Fruit fly (Drosophila melanogaster): Measurements from ENCODE around the gene RanBP3.

Gene RanBP3

dm6 chr3R:23722680-23723372 lies 29.8 kb downstream of the RanBP3 start, which contains the start of gene CG10365:
TSS of gene CG10365 (plus strand) at chr3R:23723331.
- TF ChIP-seq gl (tag; optimal IDR thresholded peaks at IDR 0.05) (peak; percentile 45), CG12605 (GFP tag; IDR thresholded peaks at IDR 0.05) (peak; percentile 93), Pif1B (GFP tag; optimal IDR thresholded peaks at IDR 0.05) (peak; percentile 56), D1 (tag; optimal IDR thresholded peaks at IDR 0.05) (peak; percentile 96), CG34367 (tag; optimal IDR thresholded peaks at IDR 0.05) (peak; percentile 86), CG15710 (tag; optimal IDR thresholded peaks at IDR 0.05) (peak; percentile 93), CG13204 (GFP tag; optimal IDR thresholded peaks at IDR 0.05) (peak; percentile 55), CG17806 (tag; optimal IDR thresholded peaks at IDR 0.05) (peak; percentile 94), CG9948 (tag; optimal IDR thresholded peaks at IDR 0.05) (peak; percentile 96), rn (GFP tag; IDR thresholded peaks at IDR 0.05) (peak; percentile 86), Snoo (tag; optimal IDR thresholded peaks at IDR 0.05) (peak; percentile 87), CG10348 (GFP tag; IDR thresholded peaks at IDR 0.05) (no peak; the same call in 1 of the 2 replicates), CG8301 (tag; optimal IDR thresholded peaks at IDR 0.05) (peak; percentile 94), EcR (GFP tag; optimal IDR thresholded peaks at IDR 0.05) (peak; percentile 41), Ets98B (GFP tag; IDR thresholded peaks at IDR 0.05) (peak; percentile 78), CG14655 (GFP tag; optimal IDR thresholded peaks at IDR 0.05) (peak; percentile 89), CG8159 (tag; optimal IDR thresholded peaks at IDR 0.05) (peak; percentile 97), CG4496 (GFP tag; IDR thresholded peaks at IDR 0.05) (peak; percentile 90), CG32121 (GFP tag; IDR thresholded peaks at IDR 0.05) (peak; percentile 88), fd96Ca (GFP tag; IDR thresholded peaks at IDR 0.05) (no peak), Pif1A (GFP tag; optimal IDR thresholded peaks at IDR 0.05) (peak; percentile 70)

- TF ChIP-seq D1 (tag; optimal IDR thresholded peaks at IDR 0.05) (peak; percentile 84), CG8159 (tag; optimal IDR thresholded peaks at IDR 0.05) (no peak), CG14655 (GFP tag; optimal IDR thresholded peaks at IDR 0.05) (no peak), EcR (GFP tag; optimal IDR thresholded peaks at IDR 0.05) (no peak)
These were observed 30.7 kb downstream of the RanBP3 start for dm6 chr3R:23721936-23722335.

DNA sequence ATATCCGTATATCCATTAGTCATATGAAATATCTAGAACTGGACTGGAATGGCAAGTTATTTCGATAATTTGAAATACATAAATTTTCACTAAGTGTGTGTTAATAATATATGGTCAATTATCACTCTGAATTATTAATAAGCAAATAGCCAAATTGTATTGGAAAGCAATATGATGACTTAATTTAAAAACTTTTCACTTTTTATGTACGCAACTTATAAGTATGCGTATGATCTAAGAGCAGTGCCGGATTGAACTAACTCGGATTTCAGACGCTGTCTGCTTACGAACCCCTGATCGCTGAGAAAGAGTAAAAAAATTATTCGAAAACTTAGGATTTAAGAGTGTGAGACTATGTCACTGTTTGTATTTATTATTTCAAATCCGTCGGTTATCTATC lies 31.1 kb downstream of the RanBP3 start, which contains the start of gene CG10232:
CG10232 (minus strand) TSS at position 101 of the 400 bp plus-strand sequence.
- TF ChIP-seq Snoo (tag; optimal IDR thresholded peaks at IDR 0.05) (no peak), CG34367 (tag; optimal IDR thresholded peaks at IDR 0.05) (no peak), CG4496 (GFP tag; IDR thresholded peaks at IDR 0.05) (no peak), Pif1A (GFP tag; optimal IDR thresholded peaks at IDR 0.05) (no peak), D1 (tag; optimal IDR thresholded peaks at IDR 0.05) (no peak), CG14655 (GFP tag; optimal IDR thresholded peaks at IDR 0.05) (no peak), CG32121 (GFP tag; IDR thresholded peaks at IDR 0.05) (no peak), CG12605 (GFP tag; IDR thresholded peaks at IDR 0.05) (no peak), gl (tag; optimal IDR thresholded peaks at IDR 0.05) (no peak), fd96Ca (GFP tag; IDR thresholded peaks at IDR 0.05) (no peak), CG8159 (tag; optimal IDR thresholded peaks at IDR 0.05) (no peak), CG15710 (tag; optimal IDR thresholded peaks at IDR 0.05) (no peak), CG13204 (GFP tag; optimal IDR thresholded peaks at IDR 0.05) (no peak), rn (GFP tag; IDR thresholded peaks at IDR 0.05) (no peak), CG17806 (tag; optimal IDR thresholded peaks at IDR 0.05) (no peak), CG10348 (GFP tag; IDR thresholded peaks at IDR 0.05) (no peak), Pif1B (GFP tag; optimal IDR thresholded peaks at IDR 0.05) (no peak), CG9948 (tag; optimal IDR thresholded peaks at IDR 0.05) (no peak)

DNA sequence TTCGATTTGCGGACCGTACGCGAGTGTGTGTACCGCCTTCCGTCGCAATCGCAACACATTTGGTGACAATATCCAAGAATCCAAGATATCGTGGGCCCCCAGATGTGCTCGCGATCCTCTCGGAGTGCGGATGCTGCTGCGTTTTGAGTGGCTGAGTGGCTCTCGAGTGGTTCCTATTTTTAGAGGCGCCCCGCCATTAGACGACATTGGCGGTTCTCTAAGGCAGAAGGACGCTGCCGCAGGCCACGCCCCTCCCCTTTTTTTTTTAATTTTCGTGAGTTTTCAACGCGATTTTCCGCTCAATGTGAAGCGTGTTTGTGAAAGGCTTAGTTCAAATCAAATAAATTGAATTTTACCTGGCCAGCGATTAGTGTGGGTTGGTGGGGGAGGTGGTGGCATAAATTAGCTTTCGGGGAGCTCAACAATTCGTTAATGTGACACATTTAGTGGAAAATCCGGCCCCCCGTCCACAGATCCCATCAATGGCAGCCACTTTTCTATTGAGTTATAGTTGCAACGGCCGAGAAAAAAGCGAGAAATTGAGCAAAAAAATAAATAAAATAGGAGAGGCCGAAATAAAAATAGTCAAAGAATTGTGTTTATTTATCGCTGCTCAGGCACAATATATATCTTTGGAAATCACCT lies 34.2 kb downstream of the RanBP3 start, which contains the start of gene nau:
nau (minus strand) TSS at position 61 of the 645 bp plus-strand sequence.
- TF ChIP-seq CG4496 (GFP tag; IDR thresholded peaks at IDR 0.05) (no peak), Pif1B (GFP tag; optimal IDR thresholded peaks at IDR 0.05) (no peak), Pif1A (GFP tag; optimal IDR thresholded peaks at IDR 0.05) (no peak)

DNA sequence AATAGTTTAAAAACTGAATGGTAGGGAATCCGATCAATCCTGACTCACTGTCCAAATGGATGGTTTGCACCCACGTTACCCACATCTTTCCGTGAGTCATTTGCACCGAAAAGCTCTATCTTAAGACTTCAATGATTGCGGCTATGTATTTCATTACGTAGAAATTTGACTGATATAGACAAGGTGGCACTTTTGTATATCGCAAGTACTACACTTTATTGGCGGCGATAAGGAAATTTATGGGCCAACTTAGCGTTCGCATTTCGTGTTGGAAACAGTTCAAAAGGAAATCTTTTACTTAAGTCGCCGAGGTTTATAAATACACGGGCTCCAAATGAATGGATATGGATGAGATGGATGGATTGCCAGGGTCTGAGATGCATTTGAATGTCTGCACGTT lies 37.8 kb downstream of the RanBP3 start:
- TF ChIP-seq fd96Ca (GFP tag; IDR thresholded peaks at IDR 0.05) (no peak), Pif1A (GFP tag; optimal IDR thresholded peaks at IDR 0.05) (no peak), CG34367 (tag; optimal IDR thresholded peaks at IDR 0.05) (no peak), CG8301 (tag; optimal IDR thresholded peaks at IDR 0.05) (no peak), CG15710 (tag; optimal IDR thresholded peaks at IDR 0.05) (no peak), EcR (GFP tag; optimal IDR thresholded peaks at IDR 0.05) (no peak)

- no peak for TF ChIP-seq fd96Ca (GFP tag; IDR thresholded peaks at IDR 0.05)
- no peak for TF ChIP-seq CG13204 (GFP tag; optimal IDR thresholded peaks at IDR 0.05)
- TF ChIP-seq CG14655 (GFP tag; optimal IDR thresholded peaks at IDR 0.05), result peak; percentile 51
- TF ChIP-seq Pif1A (GFP tag; optimal IDR thresholded peaks at IDR 0.05), result peak; percentile 76
- peak; percentile 75 for TF ChIP-seq Pif1B (GFP tag; optimal IDR thresholded peaks at IDR 0.05)
- TF ChIP-seq CG12605 (GFP tag; IDR thresholded peaks at IDR 0.05), result peak; percentile 64
- TF ChIP-seq CG15710 (tag; optimal IDR thresholded peaks at IDR 0.05), result peak; percentile 73
- 0 out of 2 replicates have a peak, but pooled peaks have one; percentile 45 for TF ChIP-seq rn (GFP tag; IDR thresholded peaks at IDR 0.05)
- peak; percentile 54 for TF ChIP-seq CG8301 (tag; optimal IDR thresholded peaks at IDR 0.05)
- TF ChIP-seq Snoo (tag; optimal IDR thresholded peaks at IDR 0.05), result peak; percentile 78
- peak; percentile 53 for TF ChIP-seq CG9948 (tag; optimal IDR thresholded peaks at IDR 0.05)
- TF ChIP-seq EcR (GFP tag; optimal IDR thresholded peaks at IDR 0.05), result no peak
- no peak for TF ChIP-seq CG10348 (GFP tag; IDR thresholded peaks at IDR 0.05)
- peak; percentile 61 for TF ChIP-seq CG17806 (tag; optimal IDR thresholded peaks at IDR 0.05)
- peak; percentile 85 for TF ChIP-seq CG4496 (GFP tag; IDR thresholded peaks at IDR 0.05)
- TF ChIP-seq CG32121 (GFP tag; IDR thresholded peaks at IDR 0.05), result no peak
- peak; percentile 74 for TF ChIP-seq CG8159 (tag; optimal IDR thresholded peaks at IDR 0.05)
- TF ChIP-seq gl (tag; optimal IDR thresholded peaks at IDR 0.05), result no peak
- TF ChIP-seq CG34367 (tag; optimal IDR thresholded peaks at IDR 0.05), result peak; percentile 70
- TF ChIP-seq Ets98B (GFP tag; IDR thresholded peaks at IDR 0.05), result peak; percentile 36; the same call in 1 of the 2 replicates
- no peak for TF ChIP-seq D1 (tag; optimal IDR thresholded peaks at IDR 0.05)
These were observed 38.7 kb downstream of the RanBP3 start for dm6 chr3R:23713901-23714300.

Measured in whole organism, pupa.